Fruit fly (Drosophila melanogaster) whole organism, embryonic: Measurements from ENCODE around the gene ATPsynD.

Experiments used
- CG10147 ChIP-seq: fragments of 200-800 bp; sonication (Bioruptor generic); optimal IDR thresholded peaks from 2 replicates; lab custom pipeline; 2019; ENCODE audit warnings: missing biosample characterization, mild to moderate bottlenecking, missing genetic modification characterization, moderate library complexity
- CG10209 ChIP-seq: fragments of 200-800 bp; sonication (Bioruptor generic); optimal IDR thresholded peaks from 3 replicates; lab custom pipeline; 2017; ENCODE audit warnings: missing biosample characterization, mild to moderate bottlenecking, missing genetic modification characterization, missing genetic modification reagents
- CG10654 ChIP-seq: fragments of 200-800 bp; sonication (Bioruptor generic); optimal IDR thresholded peaks from 2 replicates; lab custom pipeline; 2016; ENCODE audit warnings: missing biosample characterization, missing genetic modification characterization
- CG12942 ChIP-seq: fragments of 200-800 bp; sonication (Bioruptor generic); optimal IDR thresholded peaks from 3 replicates; lab custom pipeline; 2016; ENCODE audit warnings: missing biosample characterization, missing genetic modification characterization
- CG14441 ChIP-seq: fragments of 200-800 bp; sonication (Bioruptor generic); IDR thresholded peaks from 2 replicates; pipeline ENCODE4 v1.3.6; 2022; ENCODE audit warnings: missing biosample characterization, missing genetic modification characterization
- CG14860 ChIP-seq: fragments of 200-800 bp; sonication (Bioruptor generic); IDR thresholded peaks from 3 replicates; pipeline ENCODE4 v1.3.6; 2022; ENCODE audit warnings: missing biosample characterization, missing genetic modification characterization; ENCODE audit not compliant: partially characterized antibody
- CG15073 ChIP-seq: fragments of 200-800 bp; sonication (Bioruptor generic); optimal IDR thresholded peaks from 2 replicates; lab custom pipeline; 2016; ENCODE audit warnings: missing biosample characterization, missing genetic modification characterization
- CG15479 ChIP-seq: fragments of 200-800 bp; sonication (Bioruptor generic); optimal IDR thresholded peaks from 3 replicates; lab custom pipeline; 2019; ENCODE audit warnings: missing biosample characterization, mild to moderate bottlenecking, missing genetic modification characterization, moderate library complexity
- CG15514 ChIP-seq: fragments of 200-800 bp; sonication (Bioruptor generic); optimal IDR thresholded peaks from 3 replicates; lab custom pipeline; 2017; ENCODE audit warnings: missing biosample characterization, missing genetic modification characterization, mild to moderate bottlenecking, moderate library complexity, missing genetic modification reagents
- CG15601 ChIP-seq: fragments of 200-800 bp; sonication (Bioruptor generic); optimal IDR thresholded peaks from 3 replicates; lab custom pipeline; 2019; ENCODE audit warnings: missing biosample characterization, mild to moderate bottlenecking, missing genetic modification characterization, moderate library complexity
- CG17361 ChIP-seq: fragments of 200-800 bp; sonication (Bioruptor generic); IDR thresholded peaks from 3 replicates; pipeline ENCODE4 v1.3.6; 2022; ENCODE audit warnings: missing biosample characterization, missing genetic modification characterization
- CG18262 ChIP-seq: fragments of 200-800 bp; optimal IDR thresholded peaks from 3 replicates; lab custom pipeline; 2019; ENCODE audit warnings: missing biosample characterization, mild to moderate bottlenecking, missing genetic modification characterization, moderate library complexity
- CG1832 ChIP-seq: fragments of 200-800 bp; sonication (Bioruptor generic); optimal IDR thresholded peaks from 2 replicates; lab custom pipeline; 2017; ENCODE audit warnings: missing biosample characterization, mild to moderate bottlenecking, missing genetic modification characterization, inconsistent platforms
- CG18764 ChIP-seq: fragments of 200-800 bp; sonication (Bioruptor generic); optimal IDR thresholded peaks from 3 replicates; lab custom pipeline; 2016; ENCODE audit warnings: missing biosample characterization, missing genetic modification characterization
- CG3407 ChIP-seq: fragments of 200-800 bp; sonication (Bioruptor generic); optimal IDR thresholded peaks from 2 replicates; lab custom pipeline; 2018; ENCODE audit warnings: missing biosample characterization, mild to moderate bottlenecking, missing genetic modification characterization
- CG34422 ChIP-seq: fragments of 200-800 bp; sonication (Bioruptor generic); IDR thresholded peaks from 3 replicates; pipeline ENCODE4 v1.3.6; 2022; ENCODE audit warnings: missing biosample characterization, missing genetic modification characterization
- CG4617 ChIP-seq: fragments of 200-800 bp; sonication (Bioruptor generic); optimal IDR thresholded peaks from 3 replicates; lab custom pipeline; 2016; ENCODE audit warnings: missing biosample characterization, missing genetic modification characterization, borderline replicate concordance
- CG4820 ChIP-seq: fragments of 200-800 bp; sonication (Bioruptor generic); optimal IDR thresholded peaks from 3 replicates; lab custom pipeline; 2016; ENCODE audit warnings: missing biosample characterization, missing genetic modification characterization
- CG7556 ChIP-seq: fragments of 200-800 bp; sonication (Bioruptor generic); optimal IDR thresholded peaks from 2 replicates; lab custom pipeline; 2017; ENCODE audit warnings: missing biosample characterization, mild to moderate bottlenecking, missing genetic modification characterization
- CG7786 ChIP-seq: fragments of 200-800 bp; sonication (Bioruptor generic); optimal IDR thresholded peaks from 2 replicates; lab custom pipeline; 2016; ENCODE audit warnings: missing biosample characterization, missing genetic modification characterization
- CG7839 ChIP-seq: fragments of 200-800 bp; sonication (Bioruptor generic); optimal IDR thresholded peaks from 3 replicates; lab custom pipeline; 2018; ENCODE audit warnings: missing biosample characterization, mild to moderate bottlenecking, missing genetic modification characterization, moderate library complexity
- CG9797 ChIP-seq: fragments of 200-800 bp; sonication (Bioruptor generic); optimal IDR thresholded peaks from 3 replicates; lab custom pipeline; 2018; ENCODE audit warnings: missing biosample characterization, mild to moderate bottlenecking, missing genetic modification characterization
- D ChIP-seq, 2 experiments: fragments of 200-800 bp in 1 of 2; fragments of >200 bp in 1 of 2; sonication (Bioruptor generic) in 1 of 2; optimal IDR thresholded peaks; 2 replicates in 1 of 2; 3 replicates in 1 of 2; lab custom pipeline; 2017; ENCODE audit warnings: mild to moderate bottlenecking in 1 of 2, missing biosample characterization in 1 of 2, missing genetic modification characterization in 1 of 2, missing genetic modification reagents in 1 of 2
- Dek ChIP-seq: fragments of 200-800 bp; sonication (Bioruptor generic); optimal IDR thresholded peaks from 3 replicates; lab custom pipeline; 2019; ENCODE audit warnings: missing biosample characterization, mild to moderate bottlenecking, missing genetic modification characterization, moderate library complexity
- Dp ChIP-seq: fragments of 200-800 bp; sonication (Bioruptor generic); optimal IDR thresholded peaks from 2 replicates; lab custom pipeline; 2018; ENCODE audit warnings: missing biosample characterization, mild to moderate bottlenecking, missing genetic modification characterization, moderate library complexity
- Drgx ChIP-seq: fragments of 200-800 bp; sonication (Bioruptor generic); IDR thresholded peaks from 2 replicates; pipeline ENCODE4 v1.3.6; 2022; ENCODE audit warnings: missing biosample characterization, missing genetic modification characterization
- E2f2 ChIP-seq: fragments of 200-800 bp; sonication (Bioruptor generic); IDR thresholded peaks from 2 replicates; pipeline ENCODE4 v1.3.6; 2022; ENCODE audit warnings: missing biosample characterization, missing genetic modification characterization
- Elba2 ChIP-seq: fragments of 200-800 bp; sonication (Bioruptor generic); optimal IDR thresholded peaks from 3 replicates; lab custom pipeline; 2016; ENCODE audit warnings: missing biosample characterization, missing genetic modification characterization
- Fer2 ChIP-seq: fragments of 200-800 bp; sonication (Bioruptor generic); optimal IDR thresholded peaks from 2 replicates; lab custom pipeline; 2018; ENCODE audit warnings: missing biosample characterization, mild to moderate bottlenecking, missing genetic modification characterization, moderate library complexity
- H2.0 ChIP-seq: fragments of 200-800 bp; sonication (Bioruptor generic); IDR thresholded peaks from 2 replicates; pipeline ENCODE4 v1.3.6; 2022; ENCODE audit warnings: missing biosample characterization, missing genetic modification characterization
- HLH54F ChIP-seq: fragments of 200-800 bp; sonication (Bioruptor generic); optimal IDR thresholded peaks from 3 replicates; lab custom pipeline; 2016; ENCODE audit warnings: missing biosample characterization, missing genetic modification characterization
- Lhr ChIP-seq: fragments of 200-800 bp; sonication (Bioruptor generic); optimal IDR thresholded peaks from 3 replicates; lab custom pipeline; 2017; ENCODE audit warnings: mild to moderate bottlenecking, missing biosample characterization, missing genetic modification reagents, missing genetic modification characterization
- Max ChIP-seq: fragments of 200-800 bp; sonication (Bioruptor generic); optimal IDR thresholded peaks from 2 replicates; lab custom pipeline; 2016; ENCODE audit warnings: missing biosample characterization, mild to moderate bottlenecking, missing genetic modification characterization
- Ptx1 ChIP-seq: fragments of 200-800 bp; sonication (Bioruptor generic); IDR thresholded peaks from 2 replicates; pipeline ENCODE4 v1.3.6; 2022; ENCODE audit warnings: missing biosample characterization, missing genetic modification characterization
- Sry-β ChIP-seq: fragments of 200-800 bp; sonication (Bioruptor generic); optimal IDR thresholded peaks from 2 replicates; lab custom pipeline; 2018; ENCODE audit warnings: missing biosample characterization, mild to moderate bottlenecking, missing genetic modification characterization, moderate library complexity
- bigmax ChIP-seq: fragments of 200-800 bp; sonication (Bioruptor generic); optimal IDR thresholded peaks from 2 replicates; lab custom pipeline; 2018; ENCODE audit warnings: missing biosample characterization, mild to moderate bottlenecking, missing genetic modification characterization
- chm ChIP-seq: fragments of 200-800 bp; sonication (Bioruptor generic); IDR thresholded peaks from 2 replicates; pipeline ENCODE4 v1.3.6; 2022; ENCODE audit warnings: missing biosample characterization, missing genetic modification characterization
- chn ChIP-seq: fragments of 200-800 bp; sonication (Bioruptor generic); optimal IDR thresholded peaks from 2 replicates; lab custom pipeline; 2016; ENCODE audit warnings: missing biosample characterization, missing genetic modification characterization
- dm ChIP-seq: fragments of 200-800 bp; sonication (Bioruptor generic); optimal IDR thresholded peaks from 3 replicates; lab custom pipeline; 2016; ENCODE audit warnings: missing biosample characterization, missing genetic modification characterization
- jing ChIP-seq: fragments of 200-800 bp; sonication (Bioruptor generic); optimal IDR thresholded peaks from 2 replicates; lab custom pipeline; 2018; ENCODE audit warnings: missing biosample characterization, mild to moderate bottlenecking, missing genetic modification characterization
- mam ChIP-seq: fragments of 200-800 bp; sonication (Bioruptor generic); optimal IDR thresholded peaks from 3 replicates; lab custom pipeline; 2016; ENCODE audit warnings: missing biosample characterization, missing genetic modification characterization
- mld ChIP-seq: fragments of 200-800 bp; sonication (Bioruptor generic); IDR thresholded peaks from 3 replicates; pipeline ENCODE4 v1.3.6; 2022; ENCODE audit warnings: missing biosample characterization, missing genetic modification characterization; ENCODE audit not compliant: partially characterized antibody
- sc ChIP-seq, 3 experiments: fragments of >200 bp in 2 of 3; fragments of 200-800 bp in 1 of 3; sonication (Bioruptor generic) in 1 of 3; optimal IDR thresholded peaks; 2 replicates in 2 of 3; 3 replicates in 1 of 3; lab custom pipeline; 2017; ENCODE audit warnings: mild to moderate bottlenecking in 1 of 3, missing biosample characterization in 1 of 3, missing genetic modification characterization in 1 of 3, missing genetic modification reagents in 1 of 3
- vvl ChIP-seq: fragments of 200-800 bp; sonication (Bioruptor generic); IDR thresholded peaks from 2 replicates; pipeline ENCODE4 v1.3.6; 2022; ENCODE audit warnings: missing biosample characterization, missing genetic modification characterization
- wdn ChIP-seq: fragments of 200-800 bp; sonication (Bioruptor generic); IDR thresholded peaks from 2 replicates; pipeline ENCODE4 v1.3.6; 2022; ENCODE audit warnings: missing biosample characterization, missing genetic modification characterization
- wor ChIP-seq: fragments of 200-800 bp; sonication (Bioruptor generic); IDR thresholded peaks from 2 replicates; pipeline ENCODE4 v1.3.6; 2022; ENCODE audit warnings: missing biosample characterization, missing genetic modification characterization
- yki ChIP-seq: fragments of >200 bp; optimal IDR thresholded peaks from 3 replicates; lab custom pipeline; 2018
- zfh2 ChIP-seq: fragments of 200-800 bp; sonication (Bioruptor generic); optimal IDR thresholded peaks from 2 replicates; lab custom pipeline; 2016; ENCODE audit warnings: missing biosample characterization, missing genetic modification characterization

Gene ATPsynD

DNA sequence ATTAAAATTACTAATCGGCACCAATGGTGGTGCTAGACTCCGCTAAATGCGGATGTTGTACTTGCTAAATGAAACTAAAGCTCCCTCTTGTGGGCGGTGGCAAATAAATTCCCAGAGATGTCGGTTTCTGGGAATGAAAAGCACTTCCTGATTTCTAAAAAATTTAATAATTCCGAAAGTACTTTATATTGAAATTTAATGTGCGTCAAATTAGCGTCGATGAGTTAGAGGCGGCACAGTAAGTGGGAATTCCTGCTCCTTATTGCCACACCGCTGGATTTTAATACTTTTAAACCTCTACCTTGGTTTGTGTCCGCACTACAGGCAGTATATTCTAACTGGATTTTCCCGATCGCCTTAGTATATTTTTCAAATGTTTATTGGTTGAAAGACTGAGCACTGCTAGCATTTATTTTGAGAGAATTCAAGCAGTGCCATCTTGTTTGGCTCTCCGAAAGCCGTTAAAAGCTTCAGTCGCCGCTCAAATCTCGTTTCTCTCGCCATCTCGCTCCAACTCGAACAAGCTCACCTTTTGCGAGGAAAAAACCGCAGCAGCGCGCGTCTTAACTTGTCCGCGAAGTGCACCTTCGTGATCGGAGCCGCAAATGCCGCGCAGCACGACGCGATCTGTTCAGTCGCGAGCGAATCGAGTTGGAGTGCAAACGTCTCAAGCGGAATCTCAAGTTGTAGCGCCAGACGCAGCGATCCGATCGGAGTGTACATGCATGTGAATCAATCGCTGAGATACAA lies 1.7 kb downstream of the ATPsynD start, which contains the start of gene CG6040 (continued):
- peak; percentile 52 for TF ChIP-seq Elba2
- peak; percentile 17 for TF ChIP-seq dm
- TF ChIP-seq CG18764, result peak; percentile 37
- peak; percentile 46 for TF ChIP-seq mam (GFP tag; lab: Kevin White, UChicago)
- TF ChIP-seq CG14441, result peak; percentile 30; the same call in 1 of the 2 replicates
- 0 out of 2 replicates have a peak, but pooled peaks have one; percentile 34 for TF ChIP-seq Ptx1 (GFP tag; lab: Robert Waterston, UW)
- TF ChIP-seq zfh2 (GFP tag; lab: Kevin White, UChicago), result peak; percentile 28
- TF ChIP-seq chn (GFP tag; lab: Kevin White, UChicago), result peak; percentile 55
- peak; percentile 17 for TF ChIP-seq CG10654 (GFP tag; lab: Kevin White, UChicago)
- peak; percentile 69 for TF ChIP-seq E2f2 (GFP tag; lab: Robert Waterston, UW)
- peak; percentile 15 for TF ChIP-seq CG7839 (tag; lab: Kevin White, UChicago)
- TF ChIP-seq yki, result peak; percentile 3
- peak; percentile 47 for TF ChIP-seq CG10147 (GFP tag; lab: Kevin White, UChicago)
- no peak for TF ChIP-seq D (optimal IDR thresholded peaks at IDR 0.05; lab: Kevin White, UChicago)
- TF ChIP-seq D (GFP tag; optimal IDR thresholded peaks at IDR 0.05; lab: Kevin White, UChicago), result peak; percentile 14
- TF ChIP-seq CG7786 (GFP tag; lab: Kevin White, UChicago), result peak; percentile 45
- TF ChIP-seq jing (GFP tag; lab: Kevin White, UChicago), result peak; percentile 17
- TF ChIP-seq bigmax, result no peak
- TF ChIP-seq wdn (GFP tag; lab: Robert Waterston, UW), result no peak
- TF ChIP-seq CG15073 (GFP tag; lab: Kevin White, UChicago), result no peak
- TF ChIP-seq vvl, result peak; percentile 54
- peak; percentile 5; the same call in 1 of the 2 replicates for TF ChIP-seq H2.0 (GFP tag; lab: Robert Waterston, UW)
- TF ChIP-seq Lhr (GFP tag; lab: Kevin White, UChicago), result peak; percentile 97
- peak; percentile 27 for TF ChIP-seq CG18262 (tag; lab: Kevin White, UChicago)
- peak; percentile 41 for TF ChIP-seq CG10209 (GFP tag; lab: Kevin White, UChicago)
- TF ChIP-seq HLH54F (GFP tag; lab: Kevin White, UChicago), result peak; percentile 70
- no peak for TF ChIP-seq CG14860 (GFP tag; lab: Robert Waterston, UW)
- TF ChIP-seq Drgx (GFP tag; lab: Robert Waterston, UW), result peak; percentile 50
- TF ChIP-seq Dp (GFP tag; lab: Kevin White, UChicago), result peak; percentile 70
- peak; percentile 99 for TF ChIP-seq CG15601
- peak; percentile 62 for TF ChIP-seq CG4820 (GFP tag; lab: Kevin White, UChicago)
- TF ChIP-seq mld (GFP tag; lab: Robert Waterston, UW), result no peak
- no peak for TF ChIP-seq wor (GFP tag; lab: Robert Waterston, UW)
- TF ChIP-seq chm (GFP tag; lab: Robert Waterston, UW), result peak; percentile 69; the same call in 1 of the 2 replicates
- peak; percentile 3 for TF ChIP-seq CG7556 (GFP tag; lab: Kevin White, UChicago)
- TF ChIP-seq CG1832, result peak; percentile 63
- TF ChIP-seq Max (GFP tag; lab: Kevin White, UChicago), result peak; percentile 68
- TF ChIP-seq CG3407, result peak; percentile 17
- TF ChIP-seq CG4617 (GFP tag; lab: Kevin White, UChicago), result peak; percentile 13
- TF ChIP-seq sc (optimal IDR thresholded peaks at IDR 0.05; lab: Kevin White, UChicago), result no peak
- TF ChIP-seq sc (GFP tag; optimal IDR thresholded peaks at IDR 0.05; lab: Kevin White, UChicago), result peak; percentile 37
- TF ChIP-seq Fer2 (tag; lab: Kevin White, UChicago), result no peak
- TF ChIP-seq CG17361 (GFP tag; lab: Robert Waterston, UW), result peak; percentile 45; the same call in 2 of the 3 replicates
- peak; percentile 74 for TF ChIP-seq CG9797 (GFP tag; lab: Kevin White, UChicago)
- peak; percentile 3 for TF ChIP-seq CG12942 (GFP tag; lab: Kevin White, UChicago)
- 0 out of 3 replicates have a peak, but pooled peaks have one; percentile 27 for TF ChIP-seq CG34422
- peak; percentile 57 for TF ChIP-seq Dek
- no peak for TF ChIP-seq CG15479 (GFP tag; lab: Kevin White, UChicago)
- TF ChIP-seq CG15514, result peak; percentile 64
- peak; percentile 12 for TF ChIP-seq Sry-β (GFP tag; lab: Kevin White, UChicago)
